Worm (Caenorhabditis elegans) whole organism, young adult: Measurements from ENCODE around the gene DH11.5.
A peak's percentile ranks its signal among the peaks of the same experiment; 100 is the strongest.

Experiments used
- B0019.2 ChIP-seq: fragments of 200-800 bp; sonication (Bioruptor generic); conservative IDR thresholded peaks from 2 replicates; pipeline ENCODE4 v1.3.6; 2022; ENCODE audit warnings: missing genetic modification reagents, missing genetic modification characterization, missing compliant biosample characterization
- B0035.1 ChIP-seq: sonication (generic microtip); optimal IDR thresholded peaks from 2 replicates; lab custom pipeline; 2016; ENCODE audit warnings: missing genetic modification characterization, mild to moderate bottlenecking, missing compliant biosample characterization, missing genotype, missing genetic modification reagents
- B0261.1 ChIP-seq: sonication (generic microtip); optimal IDR thresholded peaks from 2 replicates; lab custom pipeline; 2016; ENCODE audit warnings: mild to moderate bottlenecking, missing genetic modification characterization, moderate library complexity, missing compliant biosample characterization
- C17E4.6 ChIP-seq: fragments of 200-800 bp; sonication (Bioruptor generic); IDR thresholded peaks from 2 replicates; pipeline ENCODE4 v1.3.6; 2022; ENCODE audit warnings: missing genetic modification reagents, missing genetic modification characterization, missing compliant biosample characterization
- F22D6.2 ChIP-seq: sonication (generic microtip); optimal IDR thresholded peaks from 2 replicates; lab custom pipeline; 2016; ENCODE audit warnings: mild to moderate bottlenecking, missing genetic modification characterization, missing compliant biosample characterization
- F37B4.10 ChIP-seq: fragments of 200-800 bp; sonication (Bioruptor generic); IDR thresholded peaks from 2 replicates; pipeline ENCODE4 v1.3.6; 2022; ENCODE audit warnings: missing genetic modification characterization, missing compliant biosample characterization
- F39B2.1 ChIP-seq: fragments of 200-800 bp; sonication (Bioruptor generic); IDR thresholded peaks from 2 replicates; pipeline ENCODE4 v1.3.6; 2022; ENCODE audit warnings: missing genetic modification reagents, missing genetic modification characterization, missing compliant biosample characterization
- F57A8.1 ChIP-seq: fragments of 200-800 bp; sonication (Bioruptor generic); optimal IDR thresholded peaks from 2 replicates; lab custom pipeline; 2018; ENCODE audit warnings: mild to moderate bottlenecking, missing genetic modification characterization, moderate library complexity, missing compliant biosample characterization
- T26A5.8 ChIP-seq: sonication (generic microtip); optimal IDR thresholded peaks from 2 replicates; lab custom pipeline; 2016; ENCODE audit warnings: missing genetic modification characterization, missing compliant biosample characterization
- Y53G8AR.9 ChIP-seq: fragments of 200-800 bp; sonication (Bioruptor generic); conservative IDR thresholded peaks from 2 replicates; pipeline ENCODE4 v1.3.6; 2022; ENCODE audit warnings: missing genetic modification reagents, missing genetic modification characterization, missing compliant biosample characterization
- Y67H2A.10 ChIP-seq: fragments of 200-800 bp; sonication (Bioruptor generic); conservative IDR thresholded peaks from 2 replicates; pipeline ENCODE4 v1.3.6; 2022; ENCODE audit warnings: missing genetic modification reagents, missing genetic modification characterization, missing compliant biosample characterization
- Y79H2A.3 ChIP-seq: fragments of 200-800 bp; sonication (Bioruptor generic); conservative IDR thresholded peaks from 2 replicates; pipeline ENCODE4 v1.3.6; 2022; ENCODE audit warnings: missing genetic modification reagents, missing genetic modification characterization, missing compliant biosample characterization
- aptf-3 ChIP-seq: fragments of 200-800 bp; sonication (Bioruptor generic); IDR thresholded peaks from 2 replicates; pipeline ENCODE4 v1.3.6; 2022; ENCODE audit warnings: missing genetic modification characterization, missing compliant biosample characterization
- bed-1 ChIP-seq: fragments of 200-800 bp; sonication (Bioruptor generic); IDR thresholded peaks from 2 replicates; pipeline ENCODE4 v1.3.6; 2022; ENCODE audit warnings: missing genetic modification reagents, missing genetic modification characterization, missing compliant biosample characterization
- cebp-2 ChIP-seq: fragments of 200-800 bp; sonication (Bioruptor generic); IDR thresholded peaks from 2 replicates; pipeline ENCODE4 v1.3.6; 2022; ENCODE audit warnings: missing genetic modification characterization, missing compliant biosample characterization
- ceh-27 ChIP-seq: fragments of 200-800 bp; sonication (Bioruptor generic); optimal IDR thresholded peaks from 2 replicates; lab custom pipeline; 2018; ENCODE audit warnings: mild to moderate bottlenecking, missing genetic modification characterization, moderate library complexity, missing compliant biosample characterization
- ceh-58 ChIP-seq: fragments of 200-800 bp; sonication (Bioruptor generic); IDR thresholded peaks from 2 replicates; pipeline ENCODE4 v1.3.6; 2022; ENCODE audit warnings: missing genetic modification characterization, missing compliant biosample characterization
- chd-7 ChIP-seq: sonication (generic microtip); optimal IDR thresholded peaks from 2 replicates; lab custom pipeline; 2016; ENCODE audit warnings: mild to moderate bottlenecking, missing genetic modification characterization, moderate library complexity, missing compliant biosample characterization
- die-1 ChIP-seq: sonication (generic microtip); optimal IDR thresholded peaks from 2 replicates; lab custom pipeline; 2016; ENCODE audit warnings: missing genotype, mild to moderate bottlenecking, missing genetic modification characterization, missing compliant biosample characterization
- egrh-3 ChIP-seq: fragments of 200-800 bp; sonication (Bioruptor generic); IDR thresholded peaks from 2 replicates; pipeline ENCODE4 v1.3.6; 2022; ENCODE audit warnings: missing genetic modification reagents, missing genetic modification characterization, missing compliant biosample characterization
- ekl-4 ChIP-seq: fragments of 200-800 bp; sonication (Bioruptor generic); IDR thresholded peaks from 2 replicates; pipeline ENCODE4 v1.3.6; 2022; ENCODE audit warnings: missing genetic modification reagents, missing genetic modification characterization, missing compliant biosample characterization
- gei-17 ChIP-seq: fragments of 200-800 bp; sonication (Bioruptor generic); optimal IDR thresholded peaks from 2 replicates; lab custom pipeline; 2018; ENCODE audit warnings: mild to moderate bottlenecking, missing genetic modification characterization, missing compliant biosample characterization
- hlh-26 ChIP-seq: fragments of 200-800 bp; sonication (Bioruptor generic); conservative IDR thresholded peaks from 2 replicates; pipeline ENCODE4 v1.3.6; 2022; ENCODE audit warnings: missing genetic modification reagents, missing genetic modification characterization, missing compliant biosample characterization
- hrde-1 ChIP-seq: sonication (generic microtip); optimal IDR thresholded peaks from 2 replicates; lab custom pipeline; 2016; ENCODE audit warnings: missing genetic modification characterization, mild to moderate bottlenecking, missing compliant biosample characterization, moderate library complexity, missing genotype, missing genetic modification reagents, borderline replicate concordance
- lir-1 ChIP-seq: fragments of 200-800 bp; sonication (Bioruptor generic); conservative IDR thresholded peaks from 2 replicates; pipeline ENCODE4 v1.3.6; 2022; ENCODE audit warnings: missing genetic modification reagents, missing genetic modification characterization, missing compliant biosample characterization
- lsl-1 ChIP-seq: fragments of 200-800 bp; sonication (Bioruptor generic); optimal IDR thresholded peaks from 2 replicates; lab custom pipeline; 2018; ENCODE audit warnings: mild to moderate bottlenecking, missing genetic modification characterization, moderate library complexity, missing compliant biosample characterization
- lsy-27 ChIP-seq: sonication (generic microtip); optimal IDR thresholded peaks from 2 replicates; lab custom pipeline; 2017; ENCODE audit warnings: missing genetic modification characterization, mild to moderate bottlenecking, missing compliant biosample characterization, antibody characterized with exemption, missing genotype, borderline replicate concordance; ENCODE audit not compliant: insufficient read depth
- madf-6 ChIP-seq: fragments of 200-800 bp; sonication (Bioruptor generic); IDR thresholded peaks from 2 replicates; pipeline ENCODE4 v1.3.6; 2022; ENCODE audit warnings: missing genetic modification reagents, missing genetic modification characterization, missing compliant biosample characterization
- madf-8 ChIP-seq: fragments of 200-800 bp; sonication (Bioruptor generic); conservative IDR thresholded peaks from 2 replicates; pipeline ENCODE4 v1.3.6; 2022; ENCODE audit warnings: missing genetic modification reagents, missing genetic modification characterization, missing compliant biosample characterization
- mes-4 ChIP-seq: sonication (generic microtip); optimal IDR thresholded peaks from 2 replicates; lab custom pipeline; 2016; ENCODE audit warnings: missing genotype, missing genetic modification characterization, missing compliant biosample characterization
- nfya-2 ChIP-seq: fragments of 200-800 bp; sonication (Bioruptor generic); IDR thresholded peaks from 2 replicates; pipeline ENCODE4 v1.3.6; 2022; ENCODE audit warnings: missing genetic modification reagents, missing genetic modification characterization, missing compliant biosample characterization
- nfyb-1 ChIP-seq: fragments of 200-800 bp; sonication (Bioruptor generic); IDR thresholded peaks from 2 replicates; pipeline ENCODE4 v1.3.6; 2022; ENCODE audit warnings: missing genetic modification reagents, missing genetic modification characterization, missing compliant biosample characterization
- nhr-27 ChIP-seq: fragments of 200-800 bp; sonication (Bioruptor generic); optimal IDR thresholded peaks from 2 replicates; lab custom pipeline; 2018; ENCODE audit warnings: mild to moderate bottlenecking, missing genetic modification characterization, moderate library complexity, missing compliant biosample characterization
- nhr-80 ChIP-seq: sonication (generic microtip); optimal IDR thresholded peaks from 2 replicates; lab custom pipeline; 2016; ENCODE audit warnings: missing genetic modification characterization, missing compliant biosample characterization
- nhr-90 ChIP-seq: sonication (generic microtip); optimal IDR thresholded peaks from 2 replicates; lab custom pipeline; 2016; ENCODE audit warnings: missing genotype, mild to moderate bottlenecking, missing genetic modification characterization, missing compliant biosample characterization
- rec-8 ChIP-seq, 2 experiments: sonication (generic microtip); optimal IDR thresholded peaks; 2 replicates each; lab custom pipeline; 2016; ENCODE audit warnings: mild to moderate bottlenecking in 2 of 2, missing genetic modification characterization in 2 of 2, missing genetic modification reagents in 2 of 2, missing genotype in 2 of 2, missing biosample characterization in 1 of 2, missing compliant biosample characterization in 1 of 2, moderate library complexity in 1 of 2
- sdz-38 ChIP-seq: sonication (generic microtip); optimal IDR thresholded peaks from 2 replicates; lab custom pipeline; 2016; ENCODE audit warnings: missing genotype, missing genetic modification characterization, missing compliant biosample characterization
- sea-2 ChIP-seq: fragments of 200-800 bp; sonication (Bioruptor generic); IDR thresholded peaks from 2 replicates; pipeline ENCODE4 v1.3.6; 2022; ENCODE audit warnings: missing genetic modification characterization, missing compliant biosample characterization
- snpc-3.4 ChIP-seq: sonication (generic microtip); optimal IDR thresholded peaks from 2 replicates; lab custom pipeline; 2017; ENCODE audit warnings: missing genetic modification characterization, mild to moderate bottlenecking, missing compliant biosample characterization, antibody characterized with exemption, moderate library complexity, missing genotype, missing genetic modification reagents
- snpc-4 ChIP-seq, 5 experiments: fragments of 150-350 bp in 1 of 5; sonication (generic microtip) in 4 of 5; optimal IDR thresholded peaks; 2 replicates each; lab custom pipeline; 2014 to 2018; ENCODE audit warnings: missing genetic modification characterization in 5 of 5, missing biosample characterization in 3 of 5, antibody characterized with exemption in 2 of 5, mild to moderate bottlenecking in 2 of 5, missing compliant biosample characterization in 2 of 5, missing genotype in 2 of 5, moderate library complexity in 2 of 5, missing genetic modification reagents in 1 of 5
- tbx-9 ChIP-seq: sonication (generic microtip); optimal IDR thresholded peaks from 2 replicates; lab custom pipeline; 2016; ENCODE audit warnings: borderline replicate concordance, missing genetic modification characterization, inconsistent platforms, missing compliant biosample characterization
- tlf-1 ChIP-seq: fragments of 200-800 bp; sonication (Bioruptor generic); optimal IDR thresholded peaks from 2 replicates; lab custom pipeline; 2018; ENCODE audit warnings: mild to moderate bottlenecking, missing genetic modification characterization, missing compliant biosample characterization
- unc-130 ChIP-seq: sonication (generic microtip); optimal IDR thresholded peaks from 2 replicates; lab custom pipeline; 2016; ENCODE audit warnings: missing genetic modification reagents, missing genetic modification characterization, missing compliant biosample characterization
- unc-62 ChIP-seq: fragments of 150-350 bp; optimal IDR thresholded peaks from 2 replicates; lab custom pipeline; 2014; ENCODE audit warnings: missing biosample characterization, missing genetic modification reagents, missing genetic modification characterization
- ztf-22 ChIP-seq: fragments of 200-800 bp; sonication (Bioruptor generic); optimal IDR thresholded peaks from 2 replicates; lab custom pipeline; 2018; ENCODE audit warnings: mild to moderate bottlenecking, missing genetic modification characterization, moderate library complexity, missing compliant biosample characterization
- ztf-25 ChIP-seq: fragments of 200-800 bp; sonication (Bioruptor generic); IDR thresholded peaks from 2 replicates; pipeline ENCODE4 v1.3.6; 2022; ENCODE audit warnings: missing genetic modification reagents, missing genetic modification characterization, missing compliant biosample characterization
- ztf-6 ChIP-seq: fragments of 200-800 bp; sonication (Bioruptor generic); IDR thresholded peaks from 2 replicates; pipeline ENCODE4 v1.3.6; 2022; ENCODE audit warnings: missing genetic modification reagents, missing genetic modification characterization, missing compliant biosample characterization

The DH11.5 gene

ce11 chrII:8028246-8028694, 51.9 kb downstream of the DH11.5 start (continued):
- TF ChIP-seq ztf-6 (GFP tag; lab: Robert Waterston, UW) (peak; percentile 75; the same call in 1 of the 2 replicates), F22D6.2 (tag; lab: Kevin White, UChicago) (peak; percentile 70), hrde-1 (no peak), madf-6 (GFP tag; lab: Robert Waterston, UW) (peak; percentile 38; the same call in 1 of the 2 replicates), unc-130 (GFP tag; lab: Kevin White, UChicago) (peak; percentile 21), B0019.2 (GFP tag; lab: Robert Waterston, UW) (no peak), nhr-80 (tag; lab: Kevin White, UChicago) (peak; percentile 98), nhr-90 (tag; lab: Kevin White, UChicago) (peak; percentile 72), lir-1 (GFP tag; lab: Robert Waterston, UW) (peak; percentile 95), snpc-4 (GFP tag; optimal IDR thresholded peaks at IDR 0.05; lab: Kevin White, UChicago) (peak; percentile 54), snpc-4 (tag; optimal IDR thresholded peaks at IDR 0.05; lab: Kevin White, UChicago) (peak; percentile 23 to 68 (median 42)), tlf-1 (GFP tag; lab: Kevin White, UChicago) (peak; percentile 67), Y67H2A.10 (GFP tag; lab: Robert Waterston, UW) (peak; percentile 41; the same call in 1 of the 2 replicates), nfya-2 (GFP tag; lab: Robert Waterston, UW) (no peak), ceh-27 (GFP tag; lab: Kevin White, UChicago) (peak; percentile 87), chd-7 (peak; percentile 91), ztf-25 (GFP tag; lab: Robert Waterston, UW) (no peak), mes-4 (no peak), F37B4.10 (no peak), gei-17 (GFP tag; lab: Kevin White, UChicago) (peak; percentile 76), F57A8.1 (GFP tag; lab: Kevin White, UChicago) (no peak), ztf-22 (GFP tag; lab: Kevin White, UChicago) (peak; percentile 72), die-1 (tag; lab: Kevin White, UChicago) (peak; percentile 65), madf-8 (0 out of 2 replicates have a peak, but pooled peaks have one; percentile 14), unc-62 (peak; percentile 68), B0261.1 (tag; lab: Kevin White, UChicago) (no peak), nhr-27 (tag; lab: Kevin White, UChicago) (no peak), T26A5.8 (peak; percentile 18), lsy-27 (tag; lab: Kevin White, UChicago) (no peak), ekl-4 (GFP tag; lab: Robert Waterston, UW) (peak; percentile 89), rec-8 (tag; optimal IDR thresholded peaks at IDR 0.05; lab: Kevin White, UChicago) (no peak), Y53G8AR.9 (GFP tag; lab: Robert Waterston, UW) (0 out of 2 replicates have a peak, but pooled peaks have one; percentile 52), C17E4.6 (no peak), snpc-3.4 (tag; lab: Kevin White, UChicago) (peak; percentile 17), egrh-3 (GFP tag; lab: Robert Waterston, UW) (peak; percentile 88), hlh-26 (no peak), ceh-58 (no peak), F39B2.1 (GFP tag; lab: Robert Waterston, UW) (no peak), sdz-38 (tag; lab: Kevin White, UChicago) (no peak), B0035.1 (tag; lab: Kevin White, UChicago) (peak; percentile 52), aptf-3 (GFP tag; lab: Robert Waterston, UW) (no peak), bed-1 (GFP tag; lab: Robert Waterston, UW) (no peak), tbx-9 (tag; lab: Kevin White, UChicago) (no peak), lsl-1 (GFP tag; lab: Kevin White, UChicago) (peak; percentile 22), sea-2 (GFP tag; lab: Robert Waterston, UW) (0 out of 2 replicates have a peak, but pooled peaks have one; percentile 79), Y79H2A.3 (GFP tag; lab: Robert Waterston, UW) (no peak), cebp-2 (GFP tag; lab: Robert Waterston, UW) (0 out of 2 replicates have a peak, but pooled peaks have one; percentile 21), nfyb-1 (GFP tag; lab: Robert Waterston, UW) (peak; percentile 95)
